Fruit fly (Drosophila melanogaster): ENCODE data around the gene KLHL18.

KLHL18 gene

DNA sequence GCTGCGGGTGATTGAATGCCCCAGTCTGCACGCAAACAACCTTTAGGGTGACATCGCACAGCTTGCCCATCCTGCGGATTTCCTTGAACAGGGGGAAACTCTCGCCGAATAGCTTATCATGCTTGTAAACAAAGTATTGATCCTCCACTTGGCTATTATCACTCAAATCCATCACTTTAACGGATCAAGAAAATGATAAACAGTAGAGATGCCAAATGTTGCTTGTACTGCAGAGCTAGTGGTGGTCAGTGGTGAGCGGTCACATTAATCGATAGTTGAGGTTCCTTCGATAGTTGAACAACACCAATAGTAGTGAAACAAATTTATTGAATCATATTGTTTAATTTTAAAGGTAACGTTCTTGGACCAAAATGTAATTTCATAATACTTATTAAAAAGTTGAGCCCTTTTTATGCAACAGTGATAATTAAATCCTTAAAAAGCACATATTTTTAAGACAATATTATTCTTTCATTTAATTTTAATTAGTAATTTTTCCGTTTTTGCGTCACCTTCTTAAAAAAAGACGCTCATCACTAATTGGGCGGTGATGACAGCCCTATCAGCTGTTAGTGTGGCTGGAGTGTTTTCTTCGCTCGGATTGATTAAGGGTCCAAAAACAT, at the start of gene KLHL18, which contains the start of gene GCC185 (continued):
- TF ChIP-seq CG34422 (GFP tag; IDR thresholded peaks at IDR 0.05) (peak; percentile 81; the same call in 2 of the 3 replicates), Aef1 (GFP tag; IDR thresholded peaks at IDR 0.05) (peak; percentile 82), jigr1 (GFP tag; IDR thresholded peaks at IDR 0.05) (peak; percentile 82; the same call in 2 of the 3 replicates), Med (GFP tag) (peak; percentile 84), CG9876 (GFP tag; optimal IDR thresholded peaks at IDR 0.05) (peak; percentile 42), CG12155 (GFP tag; optimal IDR thresholded peaks at IDR 0.05) (peak; percentile 83), gro (GFP tag; optimal IDR thresholded peaks at IDR 0.05) (peak; percentile 64), CG17359 (tag; optimal IDR thresholded peaks at IDR 0.05) (peak; percentile 41), fu2 (GFP tag; optimal IDR thresholded peaks at IDR 0.05) (peak; percentile 31), CG14441 (GFP tag; IDR thresholded peaks at IDR 0.05) (peak; percentile 69), Trl (optimal IDR thresholded peaks at IDR 0.05) (no peak), Trl (GFP tag; optimal IDR thresholded peaks at IDR 0.05) (peak; percentile 39), CG5245 (GFP tag; optimal IDR thresholded peaks at IDR 0.05) (peak; percentile 51), Awh (GFP tag; IDR thresholded peaks at IDR 0.05) (peak; percentile 29; the same call in 1 of the 2 replicates), CG34376 (GFP tag; optimal IDR thresholded peaks at IDR 0.05) (no peak), hbn (GFP tag; IDR thresholded peaks at IDR 0.05; ENCODE audit: partially characterized antibody) (peak; percentile 49; the same call in 1 of the 2 replicates), repo (GFP tag; optimal IDR thresholded peaks at IDR 0.05) (no peak), ssp (GFP tag; IDR thresholded peaks at IDR 0.05) (peak; percentile 79), Usf (GFP tag; optimal IDR thresholded peaks at IDR 0.05) (peak; percentile 59), CG1647 (GFP tag; optimal IDR thresholded peaks at IDR 0.05) (peak; percentile 66), Rx (GFP tag; IDR thresholded peaks at IDR 0.05) (peak; percentile 35; the same call in 1 of the 2 replicates), CG12744 (GFP tag; optimal IDR thresholded peaks at IDR 0.05) (peak; percentile 52), pum (GFP tag; optimal IDR thresholded peaks at IDR 0.05) (peak; percentile 70), CG8944 (GFP tag; optimal IDR thresholded peaks at IDR 0.05) (peak; percentile 60), Optix (GFP tag; IDR thresholded peaks at IDR 0.05) (no peak), pho (GFP tag; optimal IDR thresholded peaks at IDR 0.05) (peak; percentile 78), CG6683 (GFP tag; optimal IDR thresholded peaks at IDR 0.05) (peak; percentile 27), CG11696 (GFP tag; IDR thresholded peaks at IDR 0.05) (no peak), CG8765 (GFP tag; IDR thresholded peaks at IDR 0.05) (peak; percentile 58; the same call in 1 of the 2 replicates), Hr39 (optimal IDR thresholded peaks at IDR 0.05) (no peak), CG14050 (GFP tag; IDR thresholded peaks at IDR 0.05) (no peak), Dref (GFP tag; IDR thresholded peaks at IDR 0.05) (peak; percentile 66), CG12071 (GFP tag; optimal IDR thresholded peaks at IDR 0.05) (no peak), Mrtf (GFP tag; IDR thresholded peaks at IDR 0.05) (0 out of 3 replicates have a peak, but pooled peaks have one; percentile 27), CG10654 (GFP tag; optimal IDR thresholded peaks at IDR 0.05) (peak; percentile 79), Six4 (GFP tag; optimal IDR thresholded peaks at IDR 0.05) (peak; percentile 64), CG10147 (GFP tag; optimal IDR thresholded peaks at IDR 0.05) (peak; percentile 77), twi (tag; optimal IDR thresholded peaks at IDR 0.05) (peak; percentile 69), salm (tag; optimal IDR thresholded peaks at IDR 0.05) (no peak), CG6272 (GFP tag; IDR thresholded peaks at IDR 0.05) (peak; percentile 84), CG30403 (GFP tag; optimal IDR thresholded peaks at IDR 0.05) (peak; percentile 93), Ptx1 (GFP tag; IDR thresholded peaks at IDR 0.05) (peak; percentile 80), CG12769 (tag; optimal IDR thresholded peaks at IDR 0.05) (no peak), CG1602 (GFP tag; optimal IDR thresholded peaks at IDR 0.05) (peak; percentile 80), Dip2 (GFP tag; IDR thresholded peaks at IDR 0.05) (peak; percentile 36; the same call in 1 of the 2 replicates), BEAF-32 (GFP tag; optimal IDR thresholded peaks at IDR 0.05) (peak; percentile 93), Abd-B (GFP tag; optimal IDR thresholded peaks at IDR 0.05) (peak; percentile 92), bigmax (GFP tag; optimal IDR thresholded peaks at IDR 0.05) (no peak), gt (GFP tag; IDR thresholded peaks at IDR 0.05) (no peak), amos (GFP tag; IDR thresholded peaks at IDR 0.05; ENCODE audit: partially characterized antibody) (peak; percentile 78), CG8388 (GFP tag; optimal IDR thresholded peaks at IDR 0.05) (no peak)
